Worm (Caenorhabditis elegans) whole organism, midembryonic: ENCODE data around the gene sru-40.

Source experiments
- T22C8.4 ChIP-seq: fragments of 200-800 bp; sonication (Bioruptor generic); IDR thresholded peaks from 2 replicates; pipeline ENCODE4 v1.3.6; 2022; ENCODE audit warnings: missing genetic modification characterization, missing compliant biosample characterization
- cog-1 ChIP-seq: sonication (generic microtip); optimal IDR thresholded peaks from 2 replicates; lab custom pipeline; 2016; ENCODE audit warnings: missing genetic modification characterization, missing compliant biosample characterization
- flt-1 ChIP-seq: fragments of 200-800 bp; sonication (Bioruptor generic); IDR thresholded peaks from 2 replicates; pipeline ENCODE4 v1.3.6; 2022; ENCODE audit warnings: missing genetic modification characterization, missing compliant biosample characterization
- klf-2 ChIP-seq: fragments of 200-800 bp; sonication (Bioruptor generic); conservative IDR thresholded peaks from 2 replicates; pipeline ENCODE4 v1.3.6; 2022; ENCODE audit warnings: missing genetic modification reagents, missing genetic modification characterization, missing compliant biosample characterization
- med-1 ChIP-seq: sonication (generic microtip); optimal IDR thresholded peaks from 2 replicates; lab custom pipeline; 2017; ENCODE audit warnings: missing genetic modification characterization, mild to moderate bottlenecking, missing compliant biosample characterization, antibody characterized with exemption, missing genetic modification reagents; ENCODE audit not compliant: insufficient read depth
- ref-1 ChIP-seq: fragments of 200-800 bp; sonication (Bioruptor generic); conservative IDR thresholded peaks from 2 replicates; pipeline ENCODE4 v1.3.6; 2022; ENCODE audit warnings: missing genetic modification reagents, missing genetic modification characterization, missing compliant biosample characterization
- tab-1 ChIP-seq: fragments of 200-800 bp; sonication (Bioruptor generic); IDR thresholded peaks from 2 replicates; pipeline ENCODE4 v1.3.6; 2022; ENCODE audit warnings: missing genetic modification characterization, missing compliant biosample characterization
- ztf-23 ChIP-seq: fragments of 200-800 bp; sonication (Bioruptor generic); IDR thresholded peaks from 2 replicates; pipeline ENCODE4 v1.3.6; 2022; ENCODE audit warnings: missing genetic modification reagents, missing genetic modification characterization, missing compliant biosample characterization
- ztf-29 ChIP-seq: fragments of 200-800 bp; sonication (Bioruptor generic); IDR thresholded peaks from 2 replicates; pipeline ENCODE4 v1.3.6; 2022; ENCODE audit warnings: missing genetic modification reagents, missing genetic modification characterization, missing compliant biosample characterization

DNA sequence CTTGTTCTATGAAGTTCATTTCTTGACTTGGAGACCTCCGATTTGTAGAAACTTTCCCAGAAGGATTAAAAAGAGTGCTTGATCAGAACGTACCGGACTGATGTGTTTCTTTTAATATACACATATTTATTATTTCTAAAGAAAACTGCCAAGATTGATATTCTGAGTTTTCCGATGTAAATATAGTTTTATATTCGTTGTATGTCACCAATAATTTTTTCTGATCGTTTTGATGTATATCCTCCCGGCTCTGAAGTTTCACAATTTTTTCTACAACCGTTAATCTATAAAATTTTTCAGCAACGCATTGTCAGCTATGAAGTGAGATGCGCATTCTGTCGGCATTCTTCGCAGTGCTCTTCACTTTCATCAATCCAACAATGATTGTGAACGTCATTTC, 37.2 kb downstream of the sru-40 start, which contains the start of gene F46B6.9:
- no peak for TF ChIP-seq flt-1 (GFP tag; lab: Robert Waterston, UW)
- TF ChIP-seq ref-1 (GFP tag; lab: Robert Waterston, UW): no peak
- TF ChIP-seq tab-1 (GFP tag; lab: Robert Waterston, UW): no peak
- no peak for TF ChIP-seq med-1 (GFP tag; lab: Kevin White, UChicago)
- no peak for TF ChIP-seq cog-1 (tag; lab: Kevin White, UChicago)
- no peak for TF ChIP-seq ztf-23 (GFP tag; lab: Robert Waterston, UW)
- TF ChIP-seq ztf-29 (GFP tag; lab: Robert Waterston, UW): no peak
- no peak for TF ChIP-seq T22C8.4 (GFP tag; lab: Robert Waterston, UW)
- no peak for TF ChIP-seq klf-2 (GFP tag; lab: Robert Waterston, UW)
